Fruit fly (Drosophila melanogaster): ENCODE results near the gene Actn.

dm6 chrX:2087501-2087900, 45.4 kb upstream of the Actn start:
- TF ChIP-seq EcR (GFP tag; optimal IDR thresholded peaks at IDR 0.05) (no peak), pan (optimal IDR thresholded peaks at IDR 0.05) (no peak)

Measured in whole organism.